Worm (Caenorhabditis elegans) whole organism, L1 larva: Measurements from ENCODE around the gene metl-9.

Experiments used
- egl-27 ChIP-seq, 2 experiments: fragments of 150-350 bp in 1 of 2; sonication (generic microtip); optimal IDR thresholded peaks; 3 replicates each; lab custom pipeline; 2017 to 2018; ENCODE audit warnings: missing biosample characterization in 2 of 2, missing genetic modification characterization in 2 of 2, missing genetic modification reagents in 2 of 2
- isw-1 ChIP-seq: fragments of 200-800 bp; sonication (Bioruptor generic); IDR thresholded peaks from 2 replicates; pipeline ENCODE4 v1.3.6; 2022; ENCODE audit warnings: missing genetic modification characterization, missing compliant biosample characterization
- lin-14 ChIP-seq: fragments of 200-800 bp; sonication (Bioruptor generic); optimal IDR thresholded peaks from 2 replicates; lab custom pipeline; 2018; ENCODE audit warnings: mild to moderate bottlenecking, missing genetic modification characterization, moderate library complexity, missing compliant biosample characterization
- unc-130 ChIP-seq: fragments of 150-350 bp; optimal IDR thresholded peaks from 2 replicates; lab custom pipeline; 2017; ENCODE audit warnings: missing biosample characterization, missing genetic modification characterization, inconsistent platforms
- zag-1 ChIP-seq: fragments of 150-350 bp; optimal IDR thresholded peaks from 2 replicates; lab custom pipeline; 2014; ENCODE audit warnings: missing biosample characterization, missing genetic modification characterization

ce11 chrX:5210927-5211655, 32.1 kb upstream of the metl-9 start:
- TF ChIP-seq zag-1 (tag; lab: Kevin White, UChicago) = no peak
- no peak for TF ChIP-seq egl-27 (tag; optimal IDR thresholded peaks at IDR 0.05; lab: Kevin White, UChicago)
- no peak for TF ChIP-seq isw-1 (GFP tag; lab: Robert Waterston, UW)
- no peak for TF ChIP-seq unc-130
- no peak for TF ChIP-seq lin-14 (GFP tag; lab: Kevin White, UChicago)
